Fruit fly (Drosophila melanogaster): ENCODE data around the gene CG33764.

The CG33764 gene

DNA sequence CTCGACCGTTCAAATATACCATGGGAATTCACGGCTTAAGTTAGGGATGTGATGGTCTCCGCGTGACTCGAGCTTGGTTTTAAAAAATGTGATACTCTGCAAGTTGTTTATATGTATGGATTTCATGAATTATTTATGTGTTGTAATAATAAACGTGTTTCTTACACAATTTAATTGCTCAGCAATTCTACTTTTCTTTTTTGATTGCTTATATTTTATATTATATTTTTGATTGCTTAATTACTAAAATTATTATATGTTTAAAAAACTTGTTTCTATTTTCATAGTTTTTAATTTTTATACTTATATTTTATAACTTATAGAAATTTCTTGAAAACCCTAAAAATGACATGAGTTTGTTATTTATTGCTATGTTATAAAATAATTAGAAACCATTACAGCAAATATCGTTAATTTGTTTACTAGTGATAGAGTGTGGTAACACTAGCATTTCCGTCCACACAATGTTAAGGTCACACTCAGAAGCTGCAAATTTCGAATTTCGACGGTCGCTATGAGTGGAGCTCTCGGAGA is 12.9 kb downstream of the CG33764 start, which contains the start of the genes ago and CG1265 (continued):
- TF ChIP-seq ap (GFP tag; IDR thresholded peaks at IDR 0.05) (no peak; the same call in 1 of the 2 replicates), sc (optimal IDR thresholded peaks at IDR 0.05) (no peak), sc (GFP tag; optimal IDR thresholded peaks at IDR 0.05) (no peak), ab (GFP tag; optimal IDR thresholded peaks at IDR 0.05) (peak; percentile 14), CG18764 (GFP tag; optimal IDR thresholded peaks at IDR 0.05) (no peak), da (GFP tag; optimal IDR thresholded peaks at IDR 0.05) (no peak), CG4617 (GFP tag; optimal IDR thresholded peaks at IDR 0.05; ENCODE audit: borderline replicate concordance) (no peak), CG18476 (GFP tag; optimal IDR thresholded peaks at IDR 0.05) (no peak), CG11456 (GFP tag; IDR thresholded peaks at IDR 0.05) (peak; percentile 78), ham (GFP tag; IDR thresholded peaks at IDR 0.05) (no peak), CG8765 (GFP tag; IDR thresholded peaks at IDR 0.05) (no peak), CG30431 (GFP tag; optimal IDR thresholded peaks at IDR 0.05) (no peak), Vsx1 (GFP tag; optimal IDR thresholded peaks at IDR 0.05) (no peak), Ravus (GFP tag; IDR thresholded peaks at IDR 0.05) (no peak), MESR4 (GFP tag; optimal IDR thresholded peaks at IDR 0.05) (no peak), sqz (GFP tag; optimal IDR thresholded peaks at IDR 0.05) (peak; percentile 53), gro (GFP tag; optimal IDR thresholded peaks at IDR 0.05) (no peak), HmgD (GFP tag; optimal IDR thresholded peaks at IDR 0.05) (no peak), tio (GFP tag; optimal IDR thresholded peaks at IDR 0.05) (no peak), CG2875 (GFP tag; optimal IDR thresholded peaks at IDR 0.05) (no peak), Max (GFP tag; optimal IDR thresholded peaks at IDR 0.05) (no peak), scrt (GFP tag; optimal IDR thresholded peaks at IDR 0.05) (no peak), CG17912 (GFP tag; optimal IDR thresholded peaks at IDR 0.05) (peak; percentile 72), CG3281 (GFP tag; optimal IDR thresholded peaks at IDR 0.05) (peak; percentile 40), Sry-β (GFP tag; optimal IDR thresholded peaks at IDR 0.05) (no peak), Hmx (GFP tag; optimal IDR thresholded peaks at IDR 0.05) (no peak), mam (GFP tag; optimal IDR thresholded peaks at IDR 0.05) (no peak), Asciz (GFP tag; optimal IDR thresholded peaks at IDR 0.05) (no peak), CG3163 (GFP tag; optimal IDR thresholded peaks at IDR 0.05) (no peak), Scr (GFP tag; IDR thresholded peaks at IDR 0.05; ENCODE audit: partially characterized antibody) (peak; percentile 54), Awh (GFP tag; IDR thresholded peaks at IDR 0.05) (no peak), pho (GFP tag; optimal IDR thresholded peaks at IDR 0.05) (no peak), Ssrp (tag; optimal IDR thresholded peaks at IDR 0.05) (peak; percentile 48), BtbVII (GFP tag; optimal IDR thresholded peaks at IDR 0.05) (no peak), onecut (GFP tag; IDR thresholded peaks at IDR 0.05) (no peak), pfk (GFP tag; optimal IDR thresholded peaks at IDR 0.05) (no peak), CG13287 (GFP tag; IDR thresholded peaks at IDR 0.05; ENCODE audit: partially characterized antibody) (no peak), CG1529 (GFP tag; optimal IDR thresholded peaks at IDR 0.05) (no peak), slp2 (GFP tag; optimal IDR thresholded peaks at IDR 0.05) (no peak), CG4404 (GFP tag; IDR thresholded peaks at IDR 0.05) (no peak), Myb (GFP tag; optimal IDR thresholded peaks at IDR 0.05) (no peak), lmd (GFP tag; IDR thresholded peaks at IDR 0.05) (peak; percentile 41; the same call in 1 of the 2 replicates), CG7928 (GFP tag; optimal IDR thresholded peaks at IDR 0.05) (no peak), CG12071 (GFP tag; optimal IDR thresholded peaks at IDR 0.05) (no peak), CG9215 (GFP tag; IDR thresholded peaks at IDR 0.05) (peak; percentile 46), HLHmδ (GFP tag; optimal IDR thresholded peaks at IDR 0.05) (peak; percentile 50), ken (GFP tag; IDR thresholded peaks at IDR 0.05) (peak; percentile 41; the same call in 1 of the 3 replicates), C15 (GFP tag; IDR thresholded peaks at IDR 0.05) (no peak), al (GFP tag; IDR thresholded peaks at IDR 0.05) (no peak), MTF-1 (GFP tag; optimal IDR thresholded peaks at IDR 0.05; ENCODE audit: borderline replicate concordance) (peak; percentile 2), CG5245 (GFP tag; optimal IDR thresholded peaks at IDR 0.05) (no peak), CG12299 (tag; optimal IDR thresholded peaks at IDR 0.05) (no peak)
